Fruit fly (Drosophila melanogaster) whole organism, embryonic: ENCODE data around the gene Arfip.

ENCODE experiments used
- CG10654 ChIP-seq: fragments of 200-800 bp; sonication (Bioruptor generic); optimal IDR thresholded peaks from 2 replicates; lab custom pipeline; 2016; ENCODE audit warnings: missing biosample characterization, missing genetic modification characterization
- CG11560 ChIP-seq: fragments of 200-800 bp; sonication (Bioruptor generic); IDR thresholded peaks from 3 replicates; pipeline ENCODE4 v1.3.6; 2022; ENCODE audit warnings: missing biosample characterization, missing genetic modification characterization
- CG11723 ChIP-seq: fragments of 200-800 bp; sonication (Bioruptor generic); optimal IDR thresholded peaks from 2 replicates; lab custom pipeline; 2017; ENCODE audit warnings: missing biosample characterization, mild to moderate bottlenecking, missing genetic modification characterization
- CG12942 ChIP-seq: fragments of 200-800 bp; sonication (Bioruptor generic); optimal IDR thresholded peaks from 3 replicates; lab custom pipeline; 2016; ENCODE audit warnings: missing biosample characterization, missing genetic modification characterization
- CG1647 ChIP-seq: fragments of 200-800 bp; sonication (Bioruptor generic); optimal IDR thresholded peaks from 3 replicates; lab custom pipeline; 2016; ENCODE audit warnings: missing biosample characterization, missing genetic modification characterization
- CG16815 ChIP-seq: fragments of 200-800 bp; sonication (Bioruptor generic); optimal IDR thresholded peaks from 3 replicates; lab custom pipeline; 2017; ENCODE audit warnings: missing biosample characterization, mild to moderate bottlenecking, missing genetic modification characterization
- CG17359 ChIP-seq: fragments of 200-800 bp; sonication (Bioruptor generic); optimal IDR thresholded peaks from 3 replicates; lab custom pipeline; 2018; ENCODE audit warnings: missing biosample characterization, mild to moderate bottlenecking, missing genetic modification characterization, moderate library complexity
- CG18011 ChIP-seq: fragments of 200-800 bp; sonication (Bioruptor generic); optimal IDR thresholded peaks from 2 replicates; lab custom pipeline; 2017; ENCODE audit warnings: missing biosample characterization, missing genetic modification characterization, mild to moderate bottlenecking, moderate library complexity, missing genotype
- CG3163 ChIP-seq: fragments of 200-800 bp; sonication (Bioruptor generic); optimal IDR thresholded peaks from 3 replicates; lab custom pipeline; 2016; ENCODE audit warnings: missing biosample characterization, missing genetic modification characterization
- CG32772 ChIP-seq: fragments of 200-800 bp; sonication (Bioruptor generic); IDR thresholded peaks from 2 replicates; pipeline ENCODE4 v1.3.6; 2022; ENCODE audit warnings: missing biosample characterization, missing genetic modification characterization
- CG34422 ChIP-seq: fragments of 200-800 bp; sonication (Bioruptor generic); IDR thresholded peaks from 3 replicates; pipeline ENCODE4 v1.3.6; 2022; ENCODE audit warnings: missing biosample characterization, missing genetic modification characterization
- CG4617 ChIP-seq: fragments of 200-800 bp; sonication (Bioruptor generic); optimal IDR thresholded peaks from 3 replicates; lab custom pipeline; 2016; ENCODE audit warnings: missing biosample characterization, missing genetic modification characterization, borderline replicate concordance
- CG4707 ChIP-seq: fragments of 200-800 bp; sonication (Bioruptor generic); optimal IDR thresholded peaks from 2 replicates; lab custom pipeline; 2018; ENCODE audit warnings: missing biosample characterization, mild to moderate bottlenecking, missing genetic modification characterization, moderate library complexity
- CG6654 ChIP-seq: fragments of 200-800 bp; sonication (Bioruptor generic); optimal IDR thresholded peaks from 2 replicates; lab custom pipeline; 2017; ENCODE audit warnings: missing biosample characterization, mild to moderate bottlenecking, missing genetic modification characterization
- CG6683 ChIP-seq: fragments of 200-800 bp; sonication (Bioruptor generic); optimal IDR thresholded peaks from 2 replicates; lab custom pipeline; 2017; ENCODE audit warnings: missing biosample characterization, mild to moderate bottlenecking, missing genetic modification characterization, missing genetic modification reagents
- CG7357 ChIP-seq: fragments of 200-800 bp; sonication (Bioruptor generic); IDR thresholded peaks from 3 replicates; pipeline ENCODE4 v1.3.6; 2022; ENCODE audit warnings: missing biosample characterization, missing genetic modification characterization
- CG7963 ChIP-seq: fragments of 200-800 bp; sonication (Bioruptor generic); IDR thresholded peaks from 3 replicates; pipeline ENCODE4 v1.3.6; 2022; ENCODE audit warnings: missing biosample characterization, missing genetic modification characterization; ENCODE audit not compliant: partially characterized antibody
- CG8478 ChIP-seq: fragments of >200 bp; optimal IDR thresholded peaks from 2 replicates; lab custom pipeline; 2018
- CG9437 ChIP-seq: fragments of 200-800 bp; sonication (Bioruptor generic); optimal IDR thresholded peaks from 2 replicates; lab custom pipeline; 2018; ENCODE audit warnings: missing biosample characterization, mild to moderate bottlenecking, missing genetic modification characterization
- Doc3 ChIP-seq: fragments of 200-800 bp; sonication (Bioruptor generic); IDR thresholded peaks from 3 replicates; pipeline ENCODE4 v1.3.6; 2022; ENCODE audit warnings: missing biosample characterization, missing genetic modification characterization; ENCODE audit not compliant: partially characterized antibody
- Dp ChIP-seq: fragments of 200-800 bp; sonication (Bioruptor generic); optimal IDR thresholded peaks from 2 replicates; lab custom pipeline; 2018; ENCODE audit warnings: missing biosample characterization, mild to moderate bottlenecking, missing genetic modification characterization, moderate library complexity
- E2f2 ChIP-seq: fragments of 200-800 bp; sonication (Bioruptor generic); IDR thresholded peaks from 2 replicates; pipeline ENCODE4 v1.3.6; 2022; ENCODE audit warnings: missing biosample characterization, missing genetic modification characterization
- H2.0 ChIP-seq: fragments of 200-800 bp; sonication (Bioruptor generic); IDR thresholded peaks from 2 replicates; pipeline ENCODE4 v1.3.6; 2022; ENCODE audit warnings: missing biosample characterization, missing genetic modification characterization
- HLH3B ChIP-seq: fragments of 200-800 bp; sonication (Bioruptor generic); IDR thresholded peaks from 2 replicates; pipeline ENCODE4 v1.3.6; 2022; ENCODE audit warnings: missing biosample characterization, missing genetic modification characterization
- HLH54F ChIP-seq: fragments of 200-800 bp; sonication (Bioruptor generic); optimal IDR thresholded peaks from 3 replicates; lab custom pipeline; 2016; ENCODE audit warnings: missing biosample characterization, missing genetic modification characterization
- MBD-R2 ChIP-seq: fragments of 200-800 bp; sonication (Bioruptor generic); IDR thresholded peaks from 2 replicates; pipeline ENCODE4 v1.3.6; 2022; ENCODE audit warnings: missing biosample characterization, missing genetic modification characterization
- MESR4 ChIP-seq: fragments of 200-800 bp; sonication (Bioruptor generic); optimal IDR thresholded peaks from 2 replicates; lab custom pipeline; 2018; ENCODE audit warnings: missing biosample characterization, mild to moderate bottlenecking, missing genetic modification characterization, moderate library complexity
- Myb ChIP-seq: fragments of 200-800 bp; sonication (Bioruptor generic); optimal IDR thresholded peaks from 2 replicates; lab custom pipeline; 2016; ENCODE audit warnings: missing biosample characterization, missing genetic modification characterization
- Oaz ChIP-seq: fragments of 200-800 bp; sonication (Bioruptor generic); IDR thresholded peaks from 2 replicates; pipeline ENCODE4 v1.3.6; 2022; ENCODE audit warnings: missing biosample characterization, missing genetic modification characterization
- Usf ChIP-seq: fragments of 200-800 bp; sonication (Bioruptor generic); optimal IDR thresholded peaks from 2 replicates; lab custom pipeline; 2017; ENCODE audit warnings: missing genotype, missing biosample characterization, missing genetic modification characterization
- ara ChIP-seq: fragments of 200-800 bp; sonication (Bioruptor generic); IDR thresholded peaks from 2 replicates; pipeline ENCODE4 v1.3.6; 2022; ENCODE audit warnings: missing biosample characterization, missing genetic modification characterization
- ato ChIP-seq: fragments of 200-800 bp; sonication (Bioruptor generic); IDR thresholded peaks from 2 replicates; pipeline ENCODE4 v1.3.6; 2022; ENCODE audit warnings: missing biosample characterization, missing genetic modification characterization; ENCODE audit not compliant: partially characterized antibody
- bsh ChIP-seq, 2 experiments: fragments of 200-800 bp; sonication (Bioruptor generic); optimal IDR thresholded peaks; 2 replicates each; lab custom pipeline; 2017 to 2018; ENCODE audit warnings: mild to moderate bottlenecking in 2 of 2, missing biosample characterization in 2 of 2, missing genetic modification characterization in 2 of 2, moderate library complexity in 1 of 2
- crp ChIP-seq, 2 experiments: fragments of 200-800 bp; sonication (Bioruptor generic); optimal IDR thresholded peaks; 2 replicates in 1 of 2; 3 replicates in 1 of 2; lab custom pipeline; 2017; ENCODE audit warnings: missing biosample characterization in 2 of 2, missing genetic modification characterization in 2 of 2, mild to moderate bottlenecking in 1 of 2, moderate library complexity in 1 of 2
- da ChIP-seq: fragments of 200-800 bp; sonication (Bioruptor generic); optimal IDR thresholded peaks from 2 replicates; lab custom pipeline; 2016; ENCODE audit warnings: missing biosample characterization, missing genetic modification characterization
- dm ChIP-seq: fragments of 200-800 bp; sonication (Bioruptor generic); optimal IDR thresholded peaks from 3 replicates; lab custom pipeline; 2016; ENCODE audit warnings: missing biosample characterization, missing genetic modification characterization
- ems ChIP-seq: fragments of 200-800 bp; sonication (Bioruptor generic); optimal IDR thresholded peaks from 3 replicates; lab custom pipeline; 2016; ENCODE audit warnings: missing biosample characterization, missing genetic modification characterization
- gfzf ChIP-seq: fragments of 200-800 bp; sonication (Bioruptor generic); optimal IDR thresholded peaks from 2 replicates; lab custom pipeline; 2016; ENCODE audit warnings: missing biosample characterization, mild to moderate bottlenecking, missing genetic modification characterization, moderate library complexity
- h ChIP-seq: fragments of >200 bp; optimal IDR thresholded peaks from 2 replicates; lab custom pipeline; 2017
- kah ChIP-seq: fragments of 200-800 bp; sonication (Bioruptor generic); optimal IDR thresholded peaks from 2 replicates; lab custom pipeline; 2018; ENCODE audit warnings: missing biosample characterization, mild to moderate bottlenecking, missing genetic modification characterization
- prd ChIP-seq, 3 experiments: fragments of >200 bp in 2 of 3; fragments of 200-800 bp in 1 of 3; sonication (Bioruptor generic) in 1 of 3; optimal IDR thresholded peaks in 2 of 3; IDR thresholded peaks in 1 of 3; 2 replicates in 2 of 3; 3 replicates in 1 of 3; pipeline versions ENCODE4 v1.3.6 to Lab custom; 2017 to 2022; ENCODE audit warnings: missing biosample characterization in 1 of 3, missing genetic modification characterization in 1 of 3
- pzg ChIP-seq: fragments of 200-800 bp; sonication (Bioruptor generic); optimal IDR thresholded peaks from 3 replicates; lab custom pipeline; 2018; ENCODE audit warnings: missing biosample characterization, mild to moderate bottlenecking, missing genetic modification characterization, moderate library complexity
- sd ChIP-seq: fragments of 200-800 bp; sonication (Bioruptor generic); optimal IDR thresholded peaks from 3 replicates; lab custom pipeline; 2018; ENCODE audit warnings: missing biosample characterization, mild to moderate bottlenecking, missing genetic modification characterization, moderate library complexity
- ssp ChIP-seq: fragments of 200-800 bp; sonication (Bioruptor generic); IDR thresholded peaks from 2 replicates; pipeline ENCODE4 v1.3.6; 2022; ENCODE audit warnings: missing biosample characterization, missing genetic modification characterization
- stc ChIP-seq: fragments of 200-800 bp; sonication (Bioruptor generic); IDR thresholded peaks from 2 replicates; pipeline ENCODE4 v1.3.6; 2022; ENCODE audit warnings: missing biosample characterization, missing genetic modification characterization
- tgo ChIP-seq: fragments of 200-800 bp; sonication (Bioruptor generic); IDR thresholded peaks from 3 replicates; pipeline ENCODE4 v1.3.6; 2022; ENCODE audit warnings: missing biosample characterization, missing genetic modification characterization
- trem ChIP-seq: fragments of 200-800 bp; optimal IDR thresholded peaks from 3 replicates; lab custom pipeline; 2019; ENCODE audit warnings: missing biosample characterization, mild to moderate bottlenecking, missing genetic modification characterization, moderate library complexity
- unpg ChIP-seq: fragments of 200-800 bp; sonication (Bioruptor generic); optimal IDR thresholded peaks from 3 replicates; lab custom pipeline; 2018; ENCODE audit warnings: missing biosample characterization, mild to moderate bottlenecking, missing genetic modification characterization, moderate library complexity

The Arfip gene

dm6 chr3R:11231037-11231436 lies 3.8 kb downstream of the Arfip start:
- TF ChIP-seq sd (no peak), ato (no peak), Oaz (GFP tag; lab: Robert Waterston, UW) (no peak), CG8478 (lab: Kevin White, UChicago) (peak; percentile 68), CG34422 (GFP tag; lab: Robert Waterston, UW) (peak; percentile 16; the same call in 1 of the 3 replicates), prd (optimal IDR thresholded peaks at IDR 0.05; lab: Kevin White, UChicago) (no peak), prd (GFP tag; IDR thresholded peaks at IDR 0.05; lab: Robert Waterston, UW) (0 out of 3 replicates have a peak, but pooled peaks have one; percentile 30), CG16815 (GFP tag; lab: Kevin White, UChicago) (no peak), CG11560 (tag; lab: Robert Waterston, UW) (0 out of 3 replicates have a peak, but pooled peaks have one; percentile 38), ssp (GFP tag; lab: Robert Waterston, UW) (no peak), h (lab: Kevin White, UChicago) (peak; percentile 16)

- peak; percentile 23 to 84 for TF ChIP-seq crp (GFP tag; optimal IDR thresholded peaks at IDR 0.05; lab: Kevin White, UChicago)
- no peak for TF ChIP-seq unpg (GFP tag; lab: Kevin White, UChicago)
- TF ChIP-seq Dp (GFP tag; lab: Kevin White, UChicago), result peak; percentile 29
- peak; percentile 46 for TF ChIP-seq CG4617 (GFP tag; lab: Kevin White, UChicago)
- TF ChIP-seq trem (tag; lab: Kevin White, UChicago), result peak; percentile 98
- peak; percentile 27 for TF ChIP-seq pzg (GFP tag; lab: Kevin White, UChicago)
- no peak for TF ChIP-seq HLH3B (GFP tag; lab: Robert Waterston, UW)
- no peak for TF ChIP-seq stc (GFP tag; lab: Robert Waterston, UW)
- no peak for TF ChIP-seq CG1647 (GFP tag; lab: Kevin White, UChicago)
- peak; percentile 45 for TF ChIP-seq MESR4
- TF ChIP-seq CG11723 (GFP tag; lab: Kevin White, UChicago), result no peak
- TF ChIP-seq MBD-R2 (GFP tag; lab: Robert Waterston, UW), result peak; percentile 78
- TF ChIP-seq gfzf (GFP tag; lab: Kevin White, UChicago), result peak; percentile 63
- no peak for TF ChIP-seq da (GFP tag; lab: Kevin White, UChicago)
- TF ChIP-seq CG17359 (tag; lab: Kevin White, UChicago), result peak; percentile 91
- peak; percentile 39; the same call in 1 of the 2 replicates for TF ChIP-seq E2f2 (GFP tag; lab: Robert Waterston, UW)
- TF ChIP-seq CG34422 (GFP tag; lab: Robert Waterston, UW), result 0 out of 3 replicates have a peak, but pooled peaks have one; percentile 1
- TF ChIP-seq, all 482 proteins: peak for 11
These were observed 4.4 kb downstream of the Arfip start, which contains the start of gene GCC88 for dm6 chr3R:11230392-11230791. Gene GCC88 (minus strand): TSS chr3R:11230600.

DNA sequence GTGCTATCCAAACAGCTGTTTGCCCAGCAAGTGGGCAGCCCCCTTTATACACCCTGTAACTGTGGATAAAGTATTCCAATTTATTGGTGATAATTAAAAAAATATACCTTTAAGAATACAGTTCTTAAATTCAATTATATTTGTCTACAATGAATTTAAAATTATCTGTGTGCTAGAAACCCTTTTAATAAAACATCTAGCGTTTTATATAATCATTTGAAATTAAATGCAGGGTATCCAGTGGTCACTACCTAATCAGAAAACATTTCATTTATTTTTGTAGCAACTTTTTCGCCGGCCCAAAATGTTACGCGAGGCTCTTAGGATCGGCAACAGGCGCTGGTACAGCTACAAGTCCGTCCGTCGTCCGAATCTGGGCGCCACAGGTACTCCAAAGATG lies 8.3 kb downstream of the Arfip start, which contains the start of gene CG17726:
CG17726 (plus strand) TSS at position 267 of the 400 bp plus-strand sequence.
- peak; percentile 61 for TF ChIP-seq Myb (GFP tag; lab: Kevin White, UChicago)
- peak; percentile 92 for TF ChIP-seq CG7357 (GFP tag; lab: Robert Waterston, UW)
- TF ChIP-seq CG6683 (GFP tag; lab: Kevin White, UChicago), result peak; percentile 87
- peak; percentile 98 for TF ChIP-seq tgo
- TF ChIP-seq Usf (GFP tag; lab: Kevin White, UChicago), result peak; percentile 91
- peak; percentile 98 for TF ChIP-seq CG32772 (GFP tag; lab: Robert Waterston, UW)
- peak; percentile 69 for TF ChIP-seq CG6654 (GFP tag; lab: Kevin White, UChicago)
- peak; percentile 87 for TF ChIP-seq ems (GFP tag; lab: Kevin White, UChicago)
- TF ChIP-seq CG3163 (GFP tag; lab: Kevin White, UChicago), result peak; percentile 63
- peak; percentile 98 for TF ChIP-seq H2.0 (GFP tag; lab: Robert Waterston, UW)
- no peak for TF ChIP-seq Doc3 (GFP tag; lab: Robert Waterston, UW)
- peak; percentile 93 for TF ChIP-seq CG10654 (GFP tag; lab: Kevin White, UChicago)
- peak; percentile 92 for TF ChIP-seq CG4707
- TF ChIP-seq kah (GFP tag; lab: Kevin White, UChicago), result peak; percentile 85
- TF ChIP-seq bsh (GFP tag; optimal IDR thresholded peaks at IDR 0.05; lab: Kevin White, UChicago), result peak; percentile 62 to 99
- TF ChIP-seq CG18011 (GFP tag; lab: Kevin White, UChicago), result peak; percentile 83
- TF ChIP-seq ara, result peak; percentile 98
- TF ChIP-seq HLH54F (GFP tag; lab: Kevin White, UChicago), result peak; percentile 78
- TF ChIP-seq dm (GFP tag; lab: Kevin White, UChicago), result peak; percentile 79
- no peak for TF ChIP-seq CG7963 (GFP tag; lab: Robert Waterston, UW)
- TF ChIP-seq CG12942 (GFP tag; lab: Kevin White, UChicago), result peak; percentile 95
- TF ChIP-seq CG9437 (GFP tag; lab: Kevin White, UChicago), result peak; percentile 93
